Worm (Caenorhabditis elegans) whole organism, L4/young adult: ENCODE data around the gene mec-18.

Source experiments
- W03F9.2 ChIP-seq: fragments of 150-350 bp; optimal IDR thresholded peaks from 2 replicates; lab custom pipeline; 2014; ENCODE audit warnings: missing biosample characterization, missing genetic modification characterization
- dao-5 ChIP-seq: sonication (generic microtip); optimal IDR thresholded peaks from 2 replicates; lab custom pipeline; 2016; ENCODE audit warnings: missing genotype, missing genetic modification characterization, moderate library complexity, missing compliant biosample characterization
- him-1 ChIP-seq: sonication (generic microtip); optimal IDR thresholded peaks from 2 replicates; lab custom pipeline; 2016; ENCODE audit warnings: missing genotype, missing genetic modification reagents, missing genetic modification characterization, missing compliant biosample characterization

ce11 chrX:4235752-4236151 lies 38.3 kb downstream of the mec-18 start, which contains the start of gene rab-37:
- TF ChIP-seq W03F9.2 (tag; lab: Kevin White, UChicago) (no peak), him-1 (tag; lab: Kevin White, UChicago) (no peak), dao-5 (tag; lab: Kevin White, UChicago) (no peak)
